Worm (Caenorhabditis elegans) whole organism, L1 larva: Measurements from ENCODE around the gene F53C11.5.

Source experiments
- F16B12.6 ChIP-seq: fragments of 150-350 bp; optimal IDR thresholded peaks from 2 replicates; lab custom pipeline; 2014; ENCODE audit warnings: missing biosample characterization, missing genetic modification characterization
- ces-1 ChIP-seq: fragments of 150-350 bp; optimal IDR thresholded peaks from 2 replicates; lab custom pipeline; 2014; ENCODE audit warnings: missing biosample characterization, missing genetic modification reagents, missing genetic modification characterization
- elt-3 ChIP-seq, 6 experiments: fragments of 150-350 bp in 1 of 6; sonication (generic microtip); optimal IDR thresholded peaks; 2 replicates each; lab custom pipeline; 2017 to 2018; ENCODE audit warnings: missing biosample characterization in 6 of 6, missing genetic modification characterization in 6 of 6, inconsistent platforms in 1 of 6
- fkh-10 ChIP-seq: sonication (generic microtip); optimal IDR thresholded peaks from 2 replicates; lab custom pipeline; 2017; ENCODE audit warnings: missing biosample characterization, missing genetic modification reagents, missing genetic modification characterization
- fkh-4 ChIP-seq: sonication (generic microtip); optimal IDR thresholded peaks from 2 replicates; lab custom pipeline; 2016; ENCODE audit warnings: missing compliant biosample characterization, missing genetic modification characterization, borderline replicate concordance
- hlh-17 ChIP-seq: fragments of 200-800 bp; sonication (Bioruptor generic); optimal IDR thresholded peaks from 2 replicates; lab custom pipeline; 2018; ENCODE audit warnings: missing genetic modification characterization, mild to moderate bottlenecking, missing compliant biosample characterization, moderate library complexity, borderline replicate concordance
- mep-1 ChIP-seq: fragments of 150-350 bp; optimal IDR thresholded peaks from 2 replicates; lab custom pipeline; 2014; ENCODE audit warnings: missing biosample characterization, missing genetic modification characterization
- nhr-20 ChIP-seq: sonication (generic microtip); optimal IDR thresholded peaks from 2 replicates; lab custom pipeline; 2016; ENCODE audit warnings: mild to moderate bottlenecking, missing genetic modification characterization, missing compliant biosample characterization
- nhr-237 ChIP-seq: fragments of 150-350 bp; optimal IDR thresholded peaks from 2 replicates; lab custom pipeline; 2014; ENCODE audit warnings: missing biosample characterization, missing genetic modification characterization
- nhr-77 ChIP-seq: fragments of 150-350 bp; optimal IDR thresholded peaks from 2 replicates; lab custom pipeline; 2014; ENCODE audit warnings: missing biosample characterization, missing genetic modification characterization
- snpc-4 ChIP-seq: fragments of 150-350 bp; optimal IDR thresholded peaks from 2 replicates; lab custom pipeline; 2014; ENCODE audit warnings: missing biosample characterization, missing genetic modification characterization
- unc-62 ChIP-seq: fragments of 150-350 bp; optimal IDR thresholded peaks from 2 replicates; lab custom pipeline; 2014; ENCODE audit warnings: missing biosample characterization, missing genetic modification reagents, missing genetic modification characterization

- TF ChIP-seq nhr-77 (tag; lab: Kevin White, UChicago) (no peak), fkh-10 (GFP tag; lab: Kevin White, UChicago) (no peak), nhr-237 (tag; lab: Kevin White, UChicago) (no peak), ces-1 (GFP tag; lab: Kevin White, UChicago) (no peak), snpc-4 (tag; lab: Kevin White, UChicago) (no peak), elt-3 (tag; optimal IDR thresholded peaks at IDR 0.05; lab: Kevin White, UChicago) (no peak), nhr-20 (tag; lab: Kevin White, UChicago) (no peak), unc-62 (GFP tag; lab: Kevin White, UChicago) (no peak), fkh-4 (tag; lab: Kevin White, UChicago) (no peak), F16B12.6 (tag; lab: Kevin White, UChicago) (no peak), hlh-17 (no peak), mep-1 (no peak)
Observed at ce11 chrV:13780902-13781301, 6.4 kb upstream of the F53C11.5 start.
